Fruit fly (Drosophila melanogaster): ENCODE results near the gene CG14050.

CG14050 gene

DNA sequence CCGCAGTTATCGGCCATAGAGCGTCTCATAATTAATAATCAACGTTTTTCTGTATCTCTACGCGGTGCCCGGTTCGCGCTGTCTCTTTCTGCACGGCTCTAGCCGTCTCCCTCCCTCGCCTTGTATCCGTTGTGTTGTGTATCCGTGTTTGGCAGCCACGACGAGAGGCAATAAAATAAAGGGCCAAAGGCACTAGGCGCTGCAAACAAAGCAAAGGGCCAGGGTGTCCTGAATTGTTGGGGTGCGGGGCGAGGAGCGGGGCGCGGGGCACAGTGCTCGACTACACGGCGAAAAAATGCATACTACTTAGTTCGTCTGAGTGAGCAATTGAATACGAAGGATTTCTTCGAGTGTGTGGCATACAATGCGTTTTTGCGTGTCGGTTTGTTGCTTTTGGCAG is 18.5 kb downstream of the CG14050 start (continued):
- TF ChIP-seq zf30C (GFP tag; optimal IDR thresholded peaks at IDR 0.05) (peak; percentile 96), sisA (GFP tag; IDR thresholded peaks at IDR 0.05) (no peak), ind (GFP tag; optimal IDR thresholded peaks at IDR 0.05) (no peak), HLH54F (GFP tag; optimal IDR thresholded peaks at IDR 0.05) (no peak), CG4424 (GFP tag; optimal IDR thresholded peaks at IDR 0.05) (no peak), phol (tag; optimal IDR thresholded peaks at IDR 0.05) (no peak), dmrt11E (tag; optimal IDR thresholded peaks at IDR 0.05) (no peak), Vsx1 (GFP tag; optimal IDR thresholded peaks at IDR 0.05) (no peak), bsh (GFP tag; optimal IDR thresholded peaks at IDR 0.05) (no peak), z (GFP tag; IDR thresholded peaks at IDR 0.05) (0 out of 3 replicates have a peak, but pooled peaks have one; percentile 16), pho (GFP tag; optimal IDR thresholded peaks at IDR 0.05) (no peak), CG31441 (GFP tag; IDR thresholded peaks at IDR 0.05) (no peak), zfh1 (GFP tag; IDR thresholded peaks at IDR 0.05) (no peak), chinmo (GFP tag; IDR thresholded peaks at IDR 0.05; ENCODE audit: partially characterized antibody) (0 out of 4 replicates have a peak, but pooled peaks have one; percentile 22), CG16779 (GFP tag; IDR thresholded peaks at IDR 0.05) (no peak), Hsf (GFP tag; optimal IDR thresholded peaks at IDR 0.05) (no peak), CG16813 (GFP tag; IDR thresholded peaks at IDR 0.05; ENCODE audit: partially characterized antibody) (no peak), CG18262 (tag; optimal IDR thresholded peaks at IDR 0.05) (no peak), CG9932 (GFP tag; IDR thresholded peaks at IDR 0.05) (no peak), CG2202 (tag; optimal IDR thresholded peaks at IDR 0.05) (no peak), pum (GFP tag; optimal IDR thresholded peaks at IDR 0.05) (no peak), CG18599 (GFP tag; optimal IDR thresholded peaks at IDR 0.05) (peak; percentile 17), gem (tag; optimal IDR thresholded peaks at IDR 0.05) (no peak), chif (GFP tag; optimal IDR thresholded peaks at IDR 0.05) (no peak), CG6254 (GFP tag; optimal IDR thresholded peaks at IDR 0.05) (no peak), CG10274 (GFP tag; optimal IDR thresholded peaks at IDR 0.05) (no peak), Scr (GFP tag; IDR thresholded peaks at IDR 0.05; ENCODE audit: partially characterized antibody) (no peak), sna (GFP tag; IDR thresholded peaks at IDR 0.05; ENCODE audit: partially characterized antibody) (no peak), maf-S (GFP tag; optimal IDR thresholded peaks at IDR 0.05) (no peak), CG10462 (GFP tag; optimal IDR thresholded peaks at IDR 0.05) (no peak), CG2678 (tag; optimal IDR thresholded peaks at IDR 0.05) (no peak), Oaz (GFP tag; IDR thresholded peaks at IDR 0.05) (no peak), sens-2 (GFP tag; IDR thresholded peaks at IDR 0.05) (no peak), Lpt (GFP tag; optimal IDR thresholded peaks at IDR 0.05) (peak; percentile 13), ci (GFP tag; IDR thresholded peaks at IDR 0.05) (0 out of 3 replicates have a peak, but pooled peaks have one; percentile 26), Usf (GFP tag; optimal IDR thresholded peaks at IDR 0.05) (no peak), jigr1 (GFP tag; IDR thresholded peaks at IDR 0.05) (no peak), chm (GFP tag; IDR thresholded peaks at IDR 0.05) (no peak), NC2α (GFP tag; optimal IDR thresholded peaks at IDR 0.05) (no peak), kay (GFP tag; optimal IDR thresholded peaks at IDR 0.05) (no peak), Sox102F (GFP tag; optimal IDR thresholded peaks at IDR 0.05) (no peak), H15 (GFP tag; IDR thresholded peaks at IDR 0.05) (no peak), Dp (GFP tag; optimal IDR thresholded peaks at IDR 0.05) (no peak), nmo (GFP tag; optimal IDR thresholded peaks at IDR 0.05) (no peak), dan (GFP tag; IDR thresholded peaks at IDR 0.05) (no peak), sr (GFP tag; IDR thresholded peaks at IDR 0.05) (no peak), Med (GFP tag) (no peak), insv (GFP tag; optimal IDR thresholded peaks at IDR 0.05) (no peak), CG14965 (GFP tag; optimal IDR thresholded peaks at IDR 0.05; ENCODE audit: borderline replicate concordance) (no peak), CG7745 (tag; optimal IDR thresholded peaks at IDR 0.05) (no peak), CG1792 (GFP tag; optimal IDR thresholded peaks at IDR 0.05) (no peak), ERR (GFP tag; optimal IDR thresholded peaks at IDR 0.05) (no peak)
